Fruit fly (Drosophila melanogaster) whole organism, wandering third instar larva: ENCODE measurements around the gene verm.

Experiments used
- Abd-B ChIP-seq: fragments of >200 bp; optimal IDR thresholded peaks from 2 replicates; lab custom pipeline; 2017; ENCODE audit warnings: missing biosample characterization, missing genetic modification characterization
- CG32264 ChIP-seq: fragments of 200-800 bp; sonication (Bioruptor generic); optimal IDR thresholded peaks from 2 replicates; lab custom pipeline; 2016; ENCODE audit warnings: missing biosample characterization, missing genetic modification characterization
- CG9705 ChIP-seq: fragments of 200-800 bp; sonication (Bioruptor generic); optimal IDR thresholded peaks from 2 replicates; lab custom pipeline; 2018; ENCODE audit warnings: missing biosample characterization, mild to moderate bottlenecking, missing genetic modification characterization
- CrebA ChIP-seq: fragments of 200-800 bp; sonication (Bioruptor generic); optimal IDR thresholded peaks from 2 replicates; lab custom pipeline; 2016; ENCODE audit warnings: missing biosample characterization, mild to moderate bottlenecking, missing genetic modification characterization, borderline replicate concordance
- Dfd ChIP-seq: fragments of >200 bp; optimal IDR thresholded peaks from 2 replicates; lab custom pipeline; 2017; ENCODE audit warnings: missing biosample characterization, missing genetic modification characterization
- Dif ChIP-seq: fragments of 200-275, 200-300 bp; sonication (Bioruptor generic); optimal IDR thresholded peaks from 2 replicates; lab custom pipeline; 2018; ENCODE audit warnings: missing biosample characterization, missing genetic modification characterization; ENCODE audit not compliant: partially characterized antibody
- GATAd ChIP-seq: sonication (Bioruptor generic); optimal IDR thresholded peaks from 2 replicates; lab custom pipeline; 2016; ENCODE audit warnings: missing biosample characterization, missing genetic modification characterization
- HLH106 ChIP-seq: fragments of 200-800 bp; optimal IDR thresholded peaks from 3 replicates; lab custom pipeline; 2019; ENCODE audit warnings: missing biosample characterization, mild to moderate bottlenecking, missing genetic modification characterization, moderate library complexity
- Hnf4 ChIP-seq: fragments of 200-800 bp; sonication (Bioruptor generic); optimal IDR thresholded peaks from 2 replicates; lab custom pipeline; 2016; ENCODE audit warnings: missing biosample characterization, mild to moderate bottlenecking, missing genetic modification characterization
- Hr78 ChIP-seq: fragments of >200 bp; optimal IDR thresholded peaks from 2 replicates; lab custom pipeline; 2017; ENCODE audit warnings: missing biosample characterization, missing genetic modification characterization
- Hr83 ChIP-seq: fragments of 200-300 bp; sonication (Bioruptor generic); optimal IDR thresholded peaks from 2 replicates; lab custom pipeline; 2016; ENCODE audit warnings: missing biosample characterization, mild to moderate bottlenecking, missing genetic modification characterization, moderate library complexity; ENCODE audit not compliant: poor library complexity, severe bottlenecking
- Jra ChIP-seq: sonication (Bioruptor generic); optimal IDR thresholded peaks from 2 replicates; lab custom pipeline; 2016; ENCODE audit warnings: missing biosample characterization, missing genetic modification characterization
- Mio ChIP-seq: sonication (Bioruptor generic); optimal IDR thresholded peaks from 2 replicates; lab custom pipeline; 2016; ENCODE audit warnings: missing biosample characterization, missing genetic modification characterization
- Myc ChIP-seq: fragments of >200 bp; optimal IDR thresholded peaks from 2 replicates; lab custom pipeline; 2017
- N ChIP-seq: fragments of >200 bp; optimal IDR thresholded peaks from 2 replicates; lab custom pipeline; 2018; ENCODE audit warnings: missing biosample characterization, missing external identifiers, missing genetic modification characterization
- OdsH ChIP-seq: fragments of 200-800 bp; sonication (Bioruptor generic); optimal IDR thresholded peaks from 2 replicates; lab custom pipeline; 2016; ENCODE audit warnings: missing biosample characterization, mild to moderate bottlenecking, missing genetic modification characterization
- Rel ChIP-seq, 2 experiments: fragments of 200-800 bp; sonication (Bioruptor generic) in 1 of 2; optimal IDR thresholded peaks; 2 replicates in 1 of 2; 3 replicates in 1 of 2; lab custom pipeline; 2016 to 2019; ENCODE audit warnings: mild to moderate bottlenecking in 2 of 2, missing biosample characterization in 2 of 2, missing genetic modification characterization in 2 of 2, moderate library complexity in 1 of 2
- Sp1 ChIP-seq: fragments of 200-800 bp; sonication (Bioruptor generic); optimal IDR thresholded peaks from 3 replicates; lab custom pipeline; 2019; ENCODE audit warnings: missing biosample characterization, mild to moderate bottlenecking, missing genetic modification characterization, moderate library complexity
- Vsx2 ChIP-seq: fragments of 200-300, 225-300 bp; sonication (Bioruptor generic); optimal IDR thresholded peaks from 2 replicates; lab custom pipeline; 2018; ENCODE audit warnings: missing biosample characterization, missing genetic modification characterization; ENCODE audit not compliant: partially characterized antibody
- br ChIP-seq: fragments of 200-800 bp; sonication (Bioruptor generic); optimal IDR thresholded peaks from 2 replicates; lab custom pipeline; 2016; ENCODE audit warnings: missing biosample characterization, missing genetic modification characterization
- brk ChIP-seq: fragments of 200-800 bp; sonication (Bioruptor generic); optimal IDR thresholded peaks from 2 replicates; lab custom pipeline; 2016; ENCODE audit warnings: missing biosample characterization, mild to moderate bottlenecking, missing genetic modification characterization
- dl ChIP-seq, 2 experiments: fragments of 175-275, 200-275 bp in 1 of 2; fragments of 200-275 bp in 1 of 2; sonication (Bioruptor generic); optimal IDR thresholded peaks; lab custom pipeline; 2018; ENCODE audit warnings: mild to moderate bottlenecking in 2 of 2, missing biosample characterization in 2 of 2, missing genetic modification characterization in 2 of 2, moderate library complexity in 2 of 2; ENCODE audit not compliant: partially characterized antibody in 2 of 2, insufficient read depth in 1 of 2
- dmrt93B ChIP-seq: fragments of 200-800 bp; sonication (Bioruptor generic); optimal IDR thresholded peaks from 2 replicates; lab custom pipeline; 2018; ENCODE audit warnings: missing biosample characterization, mild to moderate bottlenecking, missing genetic modification characterization
- dsf ChIP-seq: sonication (Bioruptor generic); optimal IDR thresholded peaks from 2 replicates; lab custom pipeline; 2016; ENCODE audit warnings: missing biosample characterization, missing genetic modification characterization, borderline replicate concordance
- ey ChIP-seq: fragments of 200-800 bp; sonication (Bioruptor generic); optimal IDR thresholded peaks from 2 replicates; lab custom pipeline; 2016; ENCODE audit warnings: missing biosample characterization, missing genetic modification characterization
- foxo ChIP-seq, 2 experiments: fragments of 200-800 bp; sonication (Bioruptor generic); optimal IDR thresholded peaks; 2 replicates in 1 of 2; 3 replicates in 1 of 2; lab custom pipeline; 2016 to 2017; ENCODE audit warnings: missing biosample characterization in 2 of 2, missing genetic modification characterization in 2 of 2
- fru ChIP-seq: fragments of 200-800 bp; sonication (Bioruptor generic); optimal IDR thresholded peaks from 3 replicates; lab custom pipeline; 2016; ENCODE audit warnings: missing biosample characterization, mild to moderate bottlenecking, missing genetic modification characterization
- h ChIP-seq: fragments of 200-800 bp; sonication (Bioruptor generic); optimal IDR thresholded peaks from 3 replicates; lab custom pipeline; 2016; ENCODE audit warnings: missing biosample characterization, mild to moderate bottlenecking, missing genetic modification characterization
- jim ChIP-seq: fragments of 175-275, 200-325 bp; sonication (Bioruptor generic); optimal IDR thresholded peaks from 2 replicates; lab custom pipeline; 2016; ENCODE audit warnings: missing biosample characterization, mild to moderate bottlenecking, missing genetic modification characterization
- lola ChIP-seq: fragments of >200 bp; optimal IDR thresholded peaks from 2 replicates; lab custom pipeline; 2017; ENCODE audit warnings: missing biosample characterization, missing genetic modification characterization
- pan ChIP-seq: fragments of >200 bp; optimal IDR thresholded peaks from 2 replicates; lab custom pipeline; 2017
- psq ChIP-seq: fragments of 200-800 bp; sonication (Bioruptor generic); optimal IDR thresholded peaks from 3 replicates; lab custom pipeline; 2017; ENCODE audit warnings: missing biosample characterization, mild to moderate bottlenecking, missing genetic modification characterization, moderate library complexity
- rgr ChIP-seq: fragments of 200-800 bp; sonication (Bioruptor generic); optimal IDR thresholded peaks from 3 replicates; lab custom pipeline; 2016; ENCODE audit warnings: missing biosample characterization, mild to moderate bottlenecking, missing genetic modification characterization
- sage ChIP-seq: fragments of 200-800 bp; sonication (Bioruptor generic); optimal IDR thresholded peaks from 2 replicates; lab custom pipeline; 2016; ENCODE audit warnings: missing biosample characterization, mild to moderate bottlenecking, missing genetic modification characterization
- sv ChIP-seq: fragments of 200-800 bp; sonication (Bioruptor generic); optimal IDR thresholded peaks from 3 replicates; lab custom pipeline; 2016; ENCODE audit warnings: missing biosample characterization, missing genetic modification characterization
- tai ChIP-seq: sonication (Bioruptor generic); optimal IDR thresholded peaks from 2 replicates; lab custom pipeline; 2016; ENCODE audit warnings: missing biosample characterization, missing genetic modification characterization
- usp ChIP-seq: fragments of >200 bp; optimal IDR thresholded peaks from 2 replicates; lab custom pipeline; 2017; ENCODE audit warnings: missing biosample characterization, missing genetic modification characterization
- woc ChIP-seq: sonication (Bioruptor generic); optimal IDR thresholded peaks from 2 replicates; lab custom pipeline; 2016; ENCODE audit warnings: missing biosample characterization, mild to moderate bottlenecking, missing genetic modification characterization

Gene verm

dm6 chr3L:19683520-19683919, 11.5 kb downstream of the verm start:
- TF ChIP-seq Abd-B (GFP tag; lab: Kevin White, UChicago) (no peak), lola (GFP tag; lab: Kevin White, UChicago) (no peak), Hr78 (no peak), pan (lab: Kevin White, UChicago) (no peak), woc (GFP tag; lab: Kevin White, UChicago) (no peak), tai (GFP tag; lab: Kevin White, UChicago) (no peak), dl (GFP tag; optimal IDR thresholded peaks at IDR 0.05; lab: Kevin White, UChicago; ENCODE audit: insufficient read depth in 1 of 2, partially characterized antibody in 2 of 2) (no peak)

- TF ChIP-seq Vsx2 (peak; percentile 64), Dif (peak; percentile 84), CG9705 (GFP tag; lab: Kevin White, UChicago) (no peak)
Measured at dm6 chr3L:19682902-19683301, 12.2 kb downstream of the verm start.

dm6 chr3L:19676050-19676449, 19.0 kb downstream of the verm start:
- TF ChIP-seq psq (GFP tag; lab: Kevin White, UChicago) (peak; percentile 12), Myc (lab: Kevin White, UChicago) (no peak), sage (GFP tag; lab: Kevin White, UChicago) (no peak), OdsH (GFP tag; lab: Kevin White, UChicago) (no peak), foxo (GFP tag; optimal IDR thresholded peaks at IDR 0.05; lab: Kevin White, UChicago) (peak in 1 of 2 experiments; percentile 65), dsf (GFP tag; lab: Kevin White, UChicago) (no peak), HLH106 (tag; lab: Kevin White, UChicago) (peak; percentile 48), sv (GFP tag; lab: Kevin White, UChicago) (no peak), GATAd (GFP tag; lab: Kevin White, UChicago) (no peak), CG9705 (GFP tag; lab: Kevin White, UChicago) (peak; percentile 4), Abd-B (GFP tag; lab: Kevin White, UChicago) (no peak), N (GFP tag; lab: Kevin White, UChicago) (no peak), h (GFP tag; lab: Kevin White, UChicago) (peak; percentile 56), Hnf4 (GFP tag; lab: Kevin White, UChicago) (no peak), rgr (GFP tag; lab: Kevin White, UChicago) (peak; percentile 8), fru (peak; percentile 68), ey (GFP tag; lab: Kevin White, UChicago) (no peak), Rel (GFP tag; optimal IDR thresholded peaks at IDR 0.05; lab: Kevin White, UChicago) (no peak), Rel (tag; optimal IDR thresholded peaks at IDR 0.05; lab: Kevin White, UChicago) (no peak), Vsx2 (no peak), Hr83 (GFP tag; lab: Kevin White, UChicago) (no peak), CrebA (GFP tag; lab: Kevin White, UChicago) (no peak), woc (GFP tag; lab: Kevin White, UChicago) (peak; percentile 48), Mio (no peak), dmrt93B (GFP tag; lab: Kevin White, UChicago) (no peak), Hr78 (no peak), tai (GFP tag; lab: Kevin White, UChicago) (no peak), usp (GFP tag; lab: Kevin White, UChicago) (no peak), Dif (no peak), Dfd (peak; percentile 61), jim (GFP tag; lab: Kevin White, UChicago) (no peak), Sp1 (GFP tag; lab: Kevin White, UChicago) (peak; percentile 48), dl (GFP tag; optimal IDR thresholded peaks at IDR 0.05; lab: Kevin White, UChicago; ENCODE audit: insufficient read depth in 1 of 2, partially characterized antibody in 2 of 2) (no peak), lola (GFP tag; lab: Kevin White, UChicago) (no peak), brk (GFP tag; lab: Kevin White, UChicago) (no peak), pan (lab: Kevin White, UChicago) (no peak), CG32264 (GFP tag; lab: Kevin White, UChicago) (no peak), br (GFP tag; lab: Kevin White, UChicago) (no peak), Jra (GFP tag; lab: Kevin White, UChicago) (no peak)
